Worm (Caenorhabditis elegans) whole organism, L2 larva: Measurements from ENCODE around the gene F07C3.2.

Source experiments
- C34F6.9 ChIP-seq: fragments of 150-350 bp; optimal IDR thresholded peaks from 2 replicates; lab custom pipeline; 2014; ENCODE audit warnings: missing biosample characterization, missing genetic modification characterization
- F13H6.1 ChIP-seq: sonication (generic microtip); optimal IDR thresholded peaks from 2 replicates; lab custom pipeline; 2016; ENCODE audit warnings: missing genetic modification characterization, missing compliant biosample characterization
- R02D3.7 ChIP-seq: fragments of 150-350 bp; optimal IDR thresholded peaks from 2 replicates; lab custom pipeline; 2014; ENCODE audit warnings: missing biosample characterization, missing genetic modification characterization
- Y55F3AM.14 ChIP-seq: fragments of 200-800 bp; sonication (Bioruptor generic); optimal IDR thresholded peaks from 2 replicates; lab custom pipeline; 2018; ENCODE audit warnings: mild to moderate bottlenecking, missing genetic modification characterization, missing compliant biosample characterization
- ZK546.5 ChIP-seq: sonication (generic microtip); optimal IDR thresholded peaks from 2 replicates; lab custom pipeline; 2017; ENCODE audit warnings: missing biosample characterization, missing genetic modification characterization
- alr-1 ChIP-seq: fragments of 150-350 bp; optimal IDR thresholded peaks from 2 replicates; lab custom pipeline; 2014; ENCODE audit warnings: missing biosample characterization, missing genetic modification characterization
- aly-2 ChIP-seq: fragments of 150-350 bp; optimal IDR thresholded peaks from 2 replicates; lab custom pipeline; 2014; ENCODE audit warnings: missing biosample characterization, missing genetic modification characterization
- ama-1 ChIP-seq: fragments of 150-350 bp; optimal IDR thresholded peaks from 2 replicates; lab custom pipeline; 2018; ENCODE audit warnings: inconsistent platforms
- blmp-1 ChIP-seq: sonication (generic microtip); optimal IDR thresholded peaks from 2 replicates; lab custom pipeline; 2017; ENCODE audit warnings: missing genetic modification characterization, mild to moderate bottlenecking, missing compliant biosample characterization, antibody characterized with exemption, moderate library complexity; ENCODE audit not compliant: insufficient read depth
- ceh-16 ChIP-seq: fragments of 150-350 bp; optimal IDR thresholded peaks from 2 replicates; lab custom pipeline; 2014; ENCODE audit warnings: missing biosample characterization, missing genetic modification characterization
- ceh-82 ChIP-seq: fragments of 150-350 bp; optimal IDR thresholded peaks from 2 replicates; lab custom pipeline; 2014; ENCODE audit warnings: missing biosample characterization, missing genetic modification characterization
- crh-2 ChIP-seq: sonication (generic microtip); optimal IDR thresholded peaks from 2 replicates; lab custom pipeline; 2017; ENCODE audit warnings: missing biosample characterization, missing genetic modification characterization
- dmd-4 ChIP-seq: sonication (generic microtip); optimal IDR thresholded peaks from 2 replicates; lab custom pipeline; 2017; ENCODE audit warnings: missing biosample characterization, missing genetic modification characterization
- egl-27 ChIP-seq: sonication (generic microtip); optimal IDR thresholded peaks from 3 replicates; lab custom pipeline; 2017; ENCODE audit warnings: missing biosample characterization, missing genetic modification reagents, missing genetic modification characterization
- elt-1 ChIP-seq: fragments of 150-350 bp; optimal IDR thresholded peaks from 2 replicates; lab custom pipeline; 2014; ENCODE audit warnings: missing biosample characterization, missing genetic modification characterization
- elt-3 ChIP-seq: sonication (generic microtip); optimal IDR thresholded peaks from 2 replicates; lab custom pipeline; 2017; ENCODE audit warnings: missing biosample characterization, missing genetic modification characterization
- fos-1 ChIP-seq: fragments of 150-350 bp; optimal IDR thresholded peaks from 2 replicates; lab custom pipeline; 2014; ENCODE audit warnings: missing biosample characterization, missing genetic modification characterization
- gmeb-1 ChIP-seq: fragments of 150-350 bp; optimal IDR thresholded peaks from 2 replicates; lab custom pipeline; 2014; ENCODE audit warnings: missing biosample characterization, missing genetic modification characterization
- lin-11 ChIP-seq: fragments of 150-350 bp; sonication (generic microtip); optimal IDR thresholded peaks from 2 replicates; lab custom pipeline; 2014; ENCODE audit warnings: missing biosample characterization, missing genetic modification characterization, inconsistent platforms, mixed read lengths
- lin-13 ChIP-seq: fragments of 150-350 bp; optimal IDR thresholded peaks from 2 replicates; lab custom pipeline; 2014; ENCODE audit warnings: missing biosample characterization, missing genetic modification reagents, missing genetic modification characterization
- lin-39 ChIP-seq: fragments of 150-350 bp; optimal IDR thresholded peaks from 2 replicates; lab custom pipeline; 2014; ENCODE audit warnings: missing biosample characterization, missing genetic modification reagents, missing genetic modification characterization
- lsy-2 ChIP-seq, 2 experiments: fragments of 150-350 bp in 1 of 2; sonication (generic microtip) in 1 of 2; optimal IDR thresholded peaks; 2 replicates each; lab custom pipeline; 2014 to 2017; ENCODE audit warnings: missing biosample characterization in 2 of 2, missing genetic modification characterization in 2 of 2
- mab-5 ChIP-seq: fragments of 150-350 bp; optimal IDR thresholded peaks from 2 replicates; lab custom pipeline; 2014; ENCODE audit warnings: missing biosample characterization, missing genetic modification characterization
- mbf-1 ChIP-seq: sonication (generic microtip); optimal IDR thresholded peaks from 2 replicates; lab custom pipeline; 2017; ENCODE audit warnings: missing biosample characterization, missing genetic modification characterization
- mdl-1 ChIP-seq, 2 experiments: fragments of 150-350 bp in 1 of 2; sonication (generic microtip) in 1 of 2; optimal IDR thresholded peaks; 2 replicates each; lab custom pipeline; 2017; ENCODE audit warnings: missing biosample characterization in 2 of 2, missing genetic modification characterization in 2 of 2
- nhr-10 ChIP-seq: sonication (generic microtip); optimal IDR thresholded peaks from 2 replicates; lab custom pipeline; 2017; ENCODE audit warnings: missing biosample characterization, missing genetic modification characterization
- nhr-11 ChIP-seq: fragments of 150-350 bp; optimal IDR thresholded peaks from 2 replicates; lab custom pipeline; 2014; ENCODE audit warnings: missing biosample characterization, missing genetic modification characterization
- nhr-12 ChIP-seq: fragments of 150-350 bp; optimal IDR thresholded peaks from 2 replicates; lab custom pipeline; 2014; ENCODE audit warnings: missing biosample characterization, missing genetic modification characterization
- nhr-129 ChIP-seq: fragments of 150-350 bp; optimal IDR thresholded peaks from 2 replicates; lab custom pipeline; 2014; ENCODE audit warnings: missing biosample characterization, missing genetic modification characterization
- nhr-21 ChIP-seq: fragments of 150-350 bp; optimal IDR thresholded peaks from 2 replicates; lab custom pipeline; 2014; ENCODE audit warnings: missing biosample characterization, missing genetic modification characterization
- nhr-23 ChIP-seq: fragments of 150-350 bp; optimal IDR thresholded peaks from 2 replicates; lab custom pipeline; 2014; ENCODE audit warnings: missing biosample characterization, missing genetic modification reagents, missing genetic modification characterization
- nhr-237 ChIP-seq: fragments of 150-350 bp; optimal IDR thresholded peaks from 2 replicates; lab custom pipeline; 2014; ENCODE audit warnings: missing biosample characterization, missing genetic modification characterization
- nhr-25 ChIP-seq: fragments of 150-350 bp; sonication (generic microtip); optimal IDR thresholded peaks from 3 replicates; lab custom pipeline; 2014; ENCODE audit warnings: missing biosample characterization, missing genetic modification characterization
- nhr-6 ChIP-seq: fragments of 150-350 bp; optimal IDR thresholded peaks from 2 replicates; lab custom pipeline; 2014; ENCODE audit warnings: missing biosample characterization, missing genetic modification characterization
- nhr-77 ChIP-seq: fragments of 150-350 bp; optimal IDR thresholded peaks from 2 replicates; lab custom pipeline; 2014; ENCODE audit warnings: missing biosample characterization, missing genetic modification characterization
- peb-1 ChIP-seq: fragments of 150-350 bp; optimal IDR thresholded peaks from 2 replicates; lab custom pipeline; 2014; ENCODE audit warnings: missing biosample characterization, missing genetic modification characterization
- sem-4 ChIP-seq: fragments of 150-350 bp; optimal IDR thresholded peaks from 2 replicates; lab custom pipeline; 2014; ENCODE audit warnings: missing biosample characterization, missing genetic modification reagents, missing genetic modification characterization
- skn-1 ChIP-seq: sonication (generic microtip); optimal IDR thresholded peaks from 2 replicates; lab custom pipeline; 2017; ENCODE audit warnings: missing biosample characterization, missing genetic modification characterization
- sma-3 ChIP-seq: sonication (generic microtip); optimal IDR thresholded peaks from 2 replicates; lab custom pipeline; 2016; ENCODE audit warnings: missing genetic modification reagents, missing genetic modification characterization, missing compliant biosample characterization
- sma-9 ChIP-seq, 2 experiments: fragments of 150-350 bp in 1 of 2; sonication (generic microtip) in 1 of 2; optimal IDR thresholded peaks; 2 replicates each; lab custom pipeline; 2014 to 2016; ENCODE audit warnings: missing genetic modification characterization in 2 of 2, mild to moderate bottlenecking in 1 of 2, missing biosample characterization in 1 of 2, missing compliant biosample characterization in 1 of 2, missing genetic modification reagents in 1 of 2, moderate library complexity in 1 of 2
- snpc-4 ChIP-seq: fragments of 150-350 bp; optimal IDR thresholded peaks from 2 replicates; lab custom pipeline; 2014; ENCODE audit warnings: missing biosample characterization, missing genetic modification characterization
- unc-39 ChIP-seq: fragments of 150-350 bp; optimal IDR thresholded peaks from 2 replicates; lab custom pipeline; 2014; ENCODE audit warnings: missing biosample characterization, missing genetic modification characterization
- unc-55 ChIP-seq: fragments of 150-350 bp; sonication (generic microtip); optimal IDR thresholded peaks from 3 replicates; lab custom pipeline; 2014; ENCODE audit warnings: missing biosample characterization, missing genetic modification reagents, missing genetic modification characterization
- unc-62 ChIP-seq: fragments of 150-350 bp; optimal IDR thresholded peaks from 2 replicates; lab custom pipeline; 2014; ENCODE audit warnings: missing biosample characterization, missing genetic modification reagents, missing genetic modification characterization
- zag-1 ChIP-seq: fragments of 150-350 bp; optimal IDR thresholded peaks from 2 replicates; lab custom pipeline; 2014; ENCODE audit warnings: missing biosample characterization, missing genetic modification characterization
- ztf-1 ChIP-seq: fragments of 200-800 bp; sonication (Bioruptor generic); conservative IDR thresholded peaks from 2 replicates; pipeline ENCODE4 v1.3.6; 2022; ENCODE audit warnings: missing genetic modification characterization, missing compliant biosample characterization
- ztf-11 ChIP-seq: sonication (generic microtip); optimal IDR thresholded peaks from 2 replicates; lab custom pipeline; 2017; ENCODE audit warnings: missing biosample characterization, missing genetic modification characterization
- ztf-4 ChIP-seq: fragments of 150-350 bp; optimal IDR thresholded peaks from 2 replicates; lab custom pipeline; 2014; ENCODE audit warnings: missing biosample characterization, missing genetic modification characterization

Gene F07C3.2

DNA sequence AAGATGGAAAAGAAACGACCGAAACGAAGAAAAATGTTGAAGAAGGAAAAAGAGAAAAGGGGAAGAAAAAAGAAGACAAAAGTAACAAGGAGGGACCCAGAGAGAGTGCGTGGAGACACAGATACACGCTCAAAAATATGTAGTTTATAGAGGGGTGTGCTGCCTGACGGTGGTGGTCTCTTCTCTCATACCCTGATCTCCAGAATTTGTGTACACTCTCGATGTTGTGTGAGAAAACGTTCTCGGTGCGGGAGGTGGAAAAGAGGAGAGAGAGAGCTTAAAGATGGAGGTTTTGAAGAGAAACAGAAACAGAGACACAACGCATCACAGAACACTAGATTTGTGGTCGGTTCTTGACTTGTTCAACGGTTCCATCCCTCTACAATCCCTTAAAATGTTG lies 47.7 kb downstream of the F07C3.2 start:
- TF ChIP-seq nhr-21 (tag; lab: Kevin White, UChicago) (peak; percentile 17), ztf-11 (no peak), nhr-6 (tag; lab: Kevin White, UChicago) (peak; percentile 81), elt-3 (tag; lab: Kevin White, UChicago) (no peak), lsy-2 (tag; optimal IDR thresholded peaks at IDR 0.05; lab: Kevin White, UChicago) (peak; percentile 8 to 70), ztf-1 (GFP tag; lab: Robert Waterston, UW) (no peak), nhr-11 (tag; lab: Kevin White, UChicago) (no peak), alr-1 (tag; lab: Kevin White, UChicago) (no peak), sma-9 (GFP tag; optimal IDR thresholded peaks at IDR 0.05; lab: Kevin White, UChicago) (peak; percentile 94), sma-9 (tag; optimal IDR thresholded peaks at IDR 0.05; lab: Kevin White, UChicago) (no peak), snpc-4 (tag; lab: Kevin White, UChicago) (peak; percentile 61), ceh-82 (tag; lab: Kevin White, UChicago) (peak; percentile 66), blmp-1 (tag; lab: Kevin White, UChicago) (peak; percentile 21), R02D3.7 (no peak), mbf-1 (no peak), nhr-12 (no peak), unc-62 (GFP tag; lab: Kevin White, UChicago) (no peak), ceh-16 (no peak), unc-39 (peak; percentile 68), skn-1 (tag; lab: Kevin White, UChicago) (no peak), Y55F3AM.14 (GFP tag; lab: Kevin White, UChicago) (peak; percentile 56), nhr-129 (peak; percentile 87), mdl-1 (tag; optimal IDR thresholded peaks at IDR 0.05; lab: Kevin White, UChicago) (peak; percentile 55 to 91), zag-1 (tag; lab: Kevin White, UChicago) (peak; percentile 86), fos-1 (peak; percentile 52), ZK546.5 (tag; lab: Kevin White, UChicago) (no peak), nhr-25 (peak; percentile 26), gmeb-1 (tag; lab: Kevin White, UChicago) (no peak), peb-1 (tag; lab: Kevin White, UChicago) (no peak), mab-5 (peak; percentile 76), lin-13 (peak; percentile 70), nhr-237 (tag; lab: Kevin White, UChicago) (no peak), aly-2 (tag; lab: Kevin White, UChicago) (no peak), nhr-10 (tag; lab: Kevin White, UChicago) (no peak), ama-1 (lab: Kevin White, UChicago) (no peak), lin-39 (tag; lab: Kevin White, UChicago) (no peak), elt-1 (tag; lab: Kevin White, UChicago) (no peak), C34F6.9 (peak; percentile 74), nhr-77 (tag; lab: Kevin White, UChicago) (no peak), ztf-4 (peak; percentile 25), lin-11 (tag; lab: Kevin White, UChicago) (peak; percentile 17), sma-3 (no peak), nhr-23 (tag; lab: Kevin White, UChicago) (no peak), sem-4 (tag; lab: Kevin White, UChicago) (peak; percentile 86), dmd-4 (no peak), F13H6.1 (tag; lab: Kevin White, UChicago) (peak; percentile 90), egl-27 (tag; lab: Kevin White, UChicago) (peak; percentile 7), crh-2 (tag; lab: Kevin White, UChicago) (peak; percentile 69), unc-55 (GFP tag; lab: Kevin White, UChicago) (peak; percentile 93)
